Fruit fly (Drosophila melanogaster): ENCODE results near the gene CG8927.
A peak's percentile ranks its signal among the peaks of the same experiment; 100 is the strongest.

CG8927 gene

DNA sequence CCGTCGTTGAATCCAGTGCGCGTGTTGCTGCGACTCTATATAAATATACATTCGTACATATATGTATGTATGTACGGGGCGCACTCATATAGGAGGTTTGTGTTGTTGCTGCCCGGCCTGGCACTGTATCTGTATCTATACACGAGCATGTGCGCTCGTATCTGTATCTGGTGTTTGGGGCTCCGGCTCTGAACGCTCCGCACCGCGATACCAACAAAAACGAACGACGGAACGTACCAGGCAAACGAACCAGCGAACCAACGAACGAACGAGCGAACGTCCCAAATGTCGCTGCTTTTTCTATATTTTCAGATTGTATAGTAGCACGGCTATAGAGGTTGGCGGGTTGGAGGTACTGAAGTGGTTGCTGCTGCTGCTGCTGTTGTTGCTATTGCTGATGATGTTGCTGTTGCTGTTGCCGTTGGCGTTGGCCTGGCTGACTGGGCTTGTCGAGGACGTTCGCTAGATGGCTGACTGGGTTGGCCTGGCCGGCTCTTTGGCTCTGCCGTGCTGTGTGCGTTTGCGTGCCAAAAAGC lies 26.3 kb downstream of the CG8927 start (continued):
- no peak for TF ChIP-seq ase (GFP tag; IDR thresholded peaks at IDR 0.05)
- peak; percentile 68 for TF ChIP-seq lab (GFP tag; optimal IDR thresholded peaks at IDR 0.05)
- TF ChIP-seq CG6654 (GFP tag; optimal IDR thresholded peaks at IDR 0.05) = no peak
- TF ChIP-seq CG13894 (tag; optimal IDR thresholded peaks at IDR 0.05) = peak; percentile 99
- no peak for TF ChIP-seq unpg (GFP tag; optimal IDR thresholded peaks at IDR 0.05)
- TF ChIP-seq tx (GFP tag; optimal IDR thresholded peaks at IDR 0.05) = no peak
- no peak for TF ChIP-seq Eip74EF (GFP tag; optimal IDR thresholded peaks at IDR 0.05)
- TF ChIP-seq pzg (GFP tag; optimal IDR thresholded peaks at IDR 0.05) = peak; percentile 5
- TF ChIP-seq CG10565 (GFP tag; optimal IDR thresholded peaks at IDR 0.05) = no peak
- TF ChIP-seq pfk (GFP tag; optimal IDR thresholded peaks at IDR 0.05) = peak; percentile 37
- no peak for TF ChIP-seq Lim3 (GFP tag; IDR thresholded peaks at IDR 0.05)
- TF ChIP-seq dysf (GFP tag; IDR thresholded peaks at IDR 0.05) = no peak; the same call in 2 of the 3 replicates
- peak; percentile 40 for TF ChIP-seq Hand (GFP tag; optimal IDR thresholded peaks at IDR 0.05)
- no peak for TF ChIP-seq aop (GFP tag; IDR thresholded peaks at IDR 0.05)
- peak; percentile 13 for TF ChIP-seq CG12659 (GFP tag; optimal IDR thresholded peaks at IDR 0.05)
- TF ChIP-seq Bgb (GFP tag; IDR thresholded peaks at IDR 0.05; ENCODE audit: partially characterized antibody) = peak; percentile 38; the same call in 1 of the 2 replicates
- TF ChIP-seq CG6683 (GFP tag; optimal IDR thresholded peaks at IDR 0.05) = no peak
- no peak for TF ChIP-seq CG4820 (GFP tag; optimal IDR thresholded peaks at IDR 0.05)
- TF ChIP-seq nerfin-2 (GFP tag; IDR thresholded peaks at IDR 0.05; ENCODE audit: partially characterized antibody) = no peak
- TF ChIP-seq CG16863 (GFP tag; optimal IDR thresholded peaks at IDR 0.05) = no peak
- TF ChIP-seq lilli (GFP tag; optimal IDR thresholded peaks at IDR 0.05) = peak; percentile 31
- no peak for TF ChIP-seq ssp (GFP tag; IDR thresholded peaks at IDR 0.05)
- peak; percentile 37 for TF ChIP-seq CrebB (tag; optimal IDR thresholded peaks at IDR 0.05)
- no peak for TF ChIP-seq CG7839 (tag; optimal IDR thresholded peaks at IDR 0.05)
- no peak for TF ChIP-seq Meics (GFP tag; optimal IDR thresholded peaks at IDR 0.05)
- TF ChIP-seq Doc3 (GFP tag; IDR thresholded peaks at IDR 0.05; ENCODE audit: partially characterized antibody) = no peak
- no peak for TF ChIP-seq E2f2 (GFP tag; IDR thresholded peaks at IDR 0.05)
- no peak for TF ChIP-seq CG8281 (tag; optimal IDR thresholded peaks at IDR 0.05)
- no peak for TF ChIP-seq eyg (GFP tag; optimal IDR thresholded peaks at IDR 0.05)
- TF ChIP-seq sd (tag; optimal IDR thresholded peaks at IDR 0.05) = peak; percentile 71
- peak; percentile 5 for TF ChIP-seq CG6854 (GFP tag; optimal IDR thresholded peaks at IDR 0.05)
- TF ChIP-seq CG11398 (GFP tag; optimal IDR thresholded peaks at IDR 0.05) = no peak
- no peak for TF ChIP-seq Dfd (GFP tag; optimal IDR thresholded peaks at IDR 0.05)
- TF ChIP-seq pb (GFP tag; optimal IDR thresholded peaks at IDR 0.05) = no peak
- TF ChIP-seq CG15073 (GFP tag; optimal IDR thresholded peaks at IDR 0.05) = no peak
- TF ChIP-seq CG17612 (GFP tag; IDR thresholded peaks at IDR 0.05) = no peak
- peak; percentile 33 for TF ChIP-seq her (GFP tag; optimal IDR thresholded peaks at IDR 0.05)
- peak; percentile 87 for TF ChIP-seq crol (GFP tag; IDR thresholded peaks at IDR 0.05)
- no peak for TF ChIP-seq CG5953 (GFP tag; IDR thresholded peaks at IDR 0.05)
- TF ChIP-seq CG32772 (GFP tag; IDR thresholded peaks at IDR 0.05) = no peak
- TF ChIP-seq fd102C (GFP tag; optimal IDR thresholded peaks at IDR 0.05) = no peak
- no peak for TF ChIP-seq CG11247 (GFP tag; IDR thresholded peaks at IDR 0.05)
- no peak for TF ChIP-seq CG12236 (GFP tag; optimal IDR thresholded peaks at IDR 0.05)
- TF ChIP-seq Gug (GFP tag; IDR thresholded peaks at IDR 0.05) = no peak
- no peak for TF ChIP-seq ab (GFP tag; optimal IDR thresholded peaks at IDR 0.05)
- TF ChIP-seq CG18599 (GFP tag; optimal IDR thresholded peaks at IDR 0.05) = peak; percentile 72
- no peak for TF ChIP-seq tin (GFP tag; optimal IDR thresholded peaks at IDR 0.05)
- peak; percentile 19 for TF ChIP-seq CG10147 (GFP tag; optimal IDR thresholded peaks at IDR 0.05)
- no peak for TF ChIP-seq Sox102F (GFP tag; optimal IDR thresholded peaks at IDR 0.05)
- TF ChIP-seq trh (GFP tag; optimal IDR thresholded peaks at IDR 0.05) = no peak
